Worm (Caenorhabditis elegans) whole organism, mixed stage, embryonic: Measurements from ENCODE around the gene fbxa-79.

ENCODE experiments used
- M03D4.4 ChIP-seq: sonication (generic microtip); optimal IDR thresholded peaks from 2 replicates; lab custom pipeline; 2017; ENCODE audit warnings: mild to moderate bottlenecking, missing genetic modification characterization, missing compliant biosample characterization
- bed-3 ChIP-seq: fragments of 200-800 bp; sonication (Bioruptor generic); optimal IDR thresholded peaks from 3 replicates; lab custom pipeline; 2018; ENCODE audit warnings: mild to moderate bottlenecking, missing genetic modification characterization, moderate library complexity, missing compliant biosample characterization
- blmp-1 ChIP-seq: fragments of 150-350 bp; optimal IDR thresholded peaks from 2 replicates; lab custom pipeline; 2014; ENCODE audit warnings: missing biosample characterization, missing genetic modification characterization
- ceh-39 ChIP-seq: fragments of 150-350 bp; optimal IDR thresholded peaks from 2 replicates; lab custom pipeline; 2014; ENCODE audit warnings: missing biosample characterization, missing genetic modification characterization
- ceh-43 ChIP-seq: fragments of 200-800 bp; sonication (Bioruptor generic); optimal IDR thresholded peaks from 2 replicates; lab custom pipeline; 2018; ENCODE audit warnings: mild to moderate bottlenecking, missing genetic modification characterization, moderate library complexity, missing compliant biosample characterization
- ceh-83 ChIP-seq: fragments of 200-800 bp; sonication (Bioruptor generic); optimal IDR thresholded peaks from 2 replicates; lab custom pipeline; 2018; ENCODE audit warnings: mild to moderate bottlenecking, missing genetic modification characterization, missing compliant biosample characterization
- ces-1 ChIP-seq: fragments of 150-350 bp; optimal IDR thresholded peaks from 2 replicates; lab custom pipeline; 2014; ENCODE audit warnings: missing biosample characterization, missing genetic modification reagents, missing genetic modification characterization
- cnd-1 ChIP-seq: fragments of 200-800 bp; sonication (Bioruptor generic); optimal IDR thresholded peaks from 2 replicates; lab custom pipeline; 2018; ENCODE audit warnings: mild to moderate bottlenecking, missing genetic modification characterization, missing compliant biosample characterization
- drap-1 ChIP-seq: fragments of 200-800 bp; sonication (Bioruptor generic); optimal IDR thresholded peaks from 3 replicates; lab custom pipeline; 2018; ENCODE audit warnings: mild to moderate bottlenecking, missing genetic modification characterization, missing compliant biosample characterization
- elt-1 ChIP-seq: sonication (generic microtip); optimal IDR thresholded peaks from 2 replicates; lab custom pipeline; 2017; ENCODE audit warnings: missing genetic modification characterization, mild to moderate bottlenecking, missing compliant biosample characterization, antibody characterized with exemption, moderate library complexity, borderline replicate concordance; ENCODE audit not compliant: insufficient read depth
- ham-2 ChIP-seq: fragments of 200-800 bp; sonication (Bioruptor generic); optimal IDR thresholded peaks from 2 replicates; lab custom pipeline; 2018; ENCODE audit warnings: mild to moderate bottlenecking, missing genetic modification characterization, missing compliant biosample characterization
- hlh-1 ChIP-seq: fragments of 150-350 bp; optimal IDR thresholded peaks from 2 replicates; lab custom pipeline; 2014; ENCODE audit warnings: missing biosample characterization, missing genetic modification reagents, missing genetic modification characterization
- lin-13 ChIP-seq: fragments of 150-350 bp; optimal IDR thresholded peaks from 2 replicates; lab custom pipeline; 2014; ENCODE audit warnings: missing biosample characterization, missing genetic modification characterization
- lin-32 ChIP-seq: fragments of 200-800 bp; sonication (Bioruptor generic); optimal IDR thresholded peaks from 2 replicates; lab custom pipeline; 2018; ENCODE audit warnings: mild to moderate bottlenecking, missing genetic modification characterization, missing compliant biosample characterization
- lsy-2 ChIP-seq: fragments of 150-350 bp; optimal IDR thresholded peaks from 2 replicates; lab custom pipeline; 2014; ENCODE audit warnings: missing biosample characterization, missing genetic modification characterization
- mab-5 ChIP-seq: fragments of 150-350 bp; optimal IDR thresholded peaks from 2 replicates; lab custom pipeline; 2014; ENCODE audit warnings: missing biosample characterization, missing genetic modification characterization
- mep-1 ChIP-seq: fragments of 150-350 bp; optimal IDR thresholded peaks from 2 replicates; lab custom pipeline; 2017; ENCODE audit warnings: missing biosample characterization, missing genetic modification reagents, missing genetic modification characterization, inconsistent platforms
- mls-2 ChIP-seq: sonication (generic microtip); optimal IDR thresholded peaks from 2 replicates; lab custom pipeline; 2016; ENCODE audit warnings: mild to moderate bottlenecking, missing genetic modification characterization, moderate library complexity, missing compliant biosample characterization
- nhr-12 ChIP-seq: fragments of 150-350 bp; optimal IDR thresholded peaks from 2 replicates; lab custom pipeline; 2014; ENCODE audit warnings: missing biosample characterization, missing genetic modification characterization
- nhr-2 ChIP-seq: fragments of 150-350 bp; optimal IDR thresholded peaks from 2 replicates; lab custom pipeline; 2014; ENCODE audit warnings: missing biosample characterization, missing genetic modification characterization
- nhr-237 ChIP-seq: fragments of 150-350 bp; optimal IDR thresholded peaks from 2 replicates; lab custom pipeline; 2014; ENCODE audit warnings: missing biosample characterization, missing genetic modification characterization
- nhr-28 ChIP-seq: fragments of 150-350 bp; optimal IDR thresholded peaks from 2 replicates; lab custom pipeline; 2014; ENCODE audit warnings: missing biosample characterization, missing genetic modification characterization
- nhr-76 ChIP-seq: sonication (generic microtip); optimal IDR thresholded peaks from 2 replicates; lab custom pipeline; 2017; ENCODE audit warnings: missing biosample characterization, missing genetic modification characterization
- pha-4 ChIP-seq: fragments of 150-350 bp; optimal IDR thresholded peaks from 2 replicates; lab custom pipeline; 2018; ENCODE audit warnings: missing biosample characterization, missing genetic modification reagents, missing genetic modification characterization
- sem-2 ChIP-seq: fragments of 200-800 bp; sonication (Bioruptor generic); optimal IDR thresholded peaks from 2 replicates; lab custom pipeline; 2018; ENCODE audit warnings: mild to moderate bottlenecking, missing genetic modification characterization, missing compliant biosample characterization
- sptf-1 ChIP-seq: sonication (generic microtip); optimal IDR thresholded peaks from 2 replicates; lab custom pipeline; 2017; ENCODE audit warnings: mild to moderate bottlenecking, missing genetic modification characterization, moderate library complexity, missing compliant biosample characterization
- unc-120 ChIP-seq: sonication (generic microtip); optimal IDR thresholded peaks from 2 replicates; lab custom pipeline; 2017; ENCODE audit warnings: missing genetic modification characterization, missing compliant biosample characterization; ENCODE audit not compliant: poor library complexity, severe bottlenecking
- unc-39 ChIP-seq: fragments of 150-350 bp; optimal IDR thresholded peaks from 2 replicates; lab custom pipeline; 2014; ENCODE audit warnings: missing biosample characterization, missing genetic modification characterization
- unc-62 ChIP-seq: fragments of 150-350 bp; optimal IDR thresholded peaks from 2 replicates; lab custom pipeline; 2014; ENCODE audit warnings: missing biosample characterization, missing genetic modification reagents, missing genetic modification characterization
- zip-8 ChIP-seq: fragments of 150-350 bp; optimal IDR thresholded peaks from 2 replicates; lab custom pipeline; 2014; ENCODE audit warnings: missing biosample characterization, missing genetic modification characterization
- ztf-11 ChIP-seq: fragments of 150-350 bp; optimal IDR thresholded peaks from 2 replicates; lab custom pipeline; 2014; ENCODE audit warnings: missing biosample characterization, missing genetic modification characterization

fbxa-79 gene

ce11 chrIII:1323555-1323954, 15.5 kb upstream of the fbxa-79 start:
- TF ChIP-seq M03D4.4 (tag; lab: Kevin White, UChicago) (no peak), drap-1 (GFP tag; lab: Kevin White, UChicago) (no peak), lsy-2 (no peak), mab-5 (no peak), ces-1 (GFP tag; lab: Kevin White, UChicago) (no peak), ztf-11 (tag; lab: Kevin White, UChicago) (no peak), hlh-1 (tag; lab: Kevin White, UChicago) (no peak), ceh-39 (tag; lab: Kevin White, UChicago) (no peak), nhr-28 (tag; lab: Kevin White, UChicago) (no peak), nhr-237 (tag; lab: Kevin White, UChicago) (no peak), sptf-1 (tag; lab: Kevin White, UChicago) (no peak), nhr-2 (tag; lab: Kevin White, UChicago) (no peak), zip-8 (no peak), nhr-76 (tag; lab: Kevin White, UChicago) (no peak), mls-2 (tag; lab: Kevin White, UChicago) (no peak), ceh-43 (no peak)

DNA sequence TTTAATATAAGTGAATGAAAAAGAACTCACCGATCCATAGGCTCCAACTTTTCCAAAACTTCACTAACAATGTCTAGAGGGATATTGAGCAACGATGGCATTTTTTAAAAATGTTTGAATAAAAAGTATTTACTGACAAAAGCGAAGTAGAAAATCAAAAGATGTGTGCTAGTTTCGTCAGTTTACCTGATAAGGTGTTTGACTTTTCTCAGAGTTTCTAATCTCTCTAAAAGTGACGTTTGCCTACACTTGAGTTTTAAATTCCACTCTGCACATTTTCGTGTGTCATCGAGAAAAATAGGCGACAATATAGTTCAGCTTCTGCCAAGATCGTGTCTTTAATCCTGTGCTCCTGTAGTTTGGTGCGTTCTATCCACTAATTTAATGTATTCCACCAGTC, 13.5 kb upstream of the fbxa-79 start, which contains the start of gene fbxa-15:
fbxa-15 (minus strand) TSS at position 101 of the 400 bp plus-strand sequence.
- TF ChIP-seq sem-2 (no peak), lin-32 (no peak), nhr-12 (no peak), nhr-237 (tag; lab: Kevin White, UChicago) (no peak), hlh-1 (tag; lab: Kevin White, UChicago) (no peak), unc-62 (GFP tag; lab: Kevin White, UChicago) (no peak), nhr-28 (tag; lab: Kevin White, UChicago) (no peak)

DNA sequence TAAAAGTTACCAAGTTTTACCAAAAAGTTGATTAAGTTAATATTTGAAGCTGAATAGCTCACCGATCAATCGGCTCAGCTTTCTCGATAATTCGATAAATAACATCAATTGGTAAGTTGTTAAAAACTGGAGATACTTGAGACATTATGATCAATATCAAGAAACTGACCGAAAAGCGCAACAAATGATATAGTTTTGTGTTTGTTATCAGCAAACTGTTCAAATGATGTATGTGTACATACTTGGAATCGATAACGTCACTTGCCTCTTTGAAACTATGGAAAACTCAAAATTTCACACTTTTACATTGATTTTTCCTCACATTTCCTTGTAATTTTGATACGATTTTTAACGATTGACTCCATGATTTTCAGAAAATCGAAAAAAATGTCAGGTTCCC, 6.9 kb upstream of the fbxa-79 start, which contains the start of the genes fbxa-80 and fbxa-19:
fbxa-80 (minus strand) TSS at position 173 of the 400 bp plus-strand sequence.
fbxa-19 (plus strand) TSS at position 364 of the 400 bp plus-strand sequence.
- TF ChIP-seq pha-4 (tag; lab: Kevin White, UChicago) (no peak), nhr-28 (tag; lab: Kevin White, UChicago) (no peak), ham-2 (GFP tag; lab: Kevin White, UChicago) (no peak), nhr-2 (tag; lab: Kevin White, UChicago) (no peak), elt-1 (tag; lab: Kevin White, UChicago) (no peak), ceh-43 (no peak), unc-39 (tag; lab: Kevin White, UChicago) (no peak), mls-2 (tag; lab: Kevin White, UChicago) (no peak), cnd-1 (no peak), lsy-2 (no peak), sptf-1 (tag; lab: Kevin White, UChicago) (no peak), hlh-1 (tag; lab: Kevin White, UChicago) (no peak), mab-5 (no peak), ztf-11 (tag; lab: Kevin White, UChicago) (no peak), unc-120 (no peak), mep-1 (tag; lab: Kevin White, UChicago) (no peak)

DNA sequence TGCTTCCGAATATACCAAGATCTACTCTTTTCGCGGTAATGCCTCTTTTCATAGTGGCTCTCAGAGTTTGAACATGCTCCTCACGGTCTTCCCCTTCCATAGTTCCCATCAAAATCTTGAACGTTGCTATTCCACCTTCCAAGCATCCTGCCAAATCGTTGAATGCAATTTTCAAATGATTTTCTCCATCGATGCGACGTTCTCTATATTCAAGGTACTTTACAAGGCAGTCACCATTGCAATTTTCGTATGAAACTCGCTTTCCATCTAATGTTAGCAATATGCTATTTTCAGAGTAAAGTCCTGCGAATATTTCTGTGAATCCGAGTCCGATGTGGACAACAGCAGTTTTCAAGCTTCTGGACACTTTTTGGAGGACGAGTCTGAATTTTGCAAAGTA, 6.2 kb upstream of the fbxa-79 start:
- no peak for TF ChIP-seq lsy-2
- TF ChIP-seq nhr-12, result no peak
- TF ChIP-seq M03D4.4 (tag; lab: Kevin White, UChicago), result no peak
- TF ChIP-seq blmp-1, result no peak
- TF ChIP-seq mls-2 (tag; lab: Kevin White, UChicago), result no peak
- no peak for TF ChIP-seq lin-13 (tag; lab: Kevin White, UChicago)
- TF ChIP-seq elt-1 (tag; lab: Kevin White, UChicago), result no peak
- no peak for TF ChIP-seq ceh-83 (GFP tag; lab: Kevin White, UChicago)
- TF ChIP-seq mab-5, result no peak

DNA sequence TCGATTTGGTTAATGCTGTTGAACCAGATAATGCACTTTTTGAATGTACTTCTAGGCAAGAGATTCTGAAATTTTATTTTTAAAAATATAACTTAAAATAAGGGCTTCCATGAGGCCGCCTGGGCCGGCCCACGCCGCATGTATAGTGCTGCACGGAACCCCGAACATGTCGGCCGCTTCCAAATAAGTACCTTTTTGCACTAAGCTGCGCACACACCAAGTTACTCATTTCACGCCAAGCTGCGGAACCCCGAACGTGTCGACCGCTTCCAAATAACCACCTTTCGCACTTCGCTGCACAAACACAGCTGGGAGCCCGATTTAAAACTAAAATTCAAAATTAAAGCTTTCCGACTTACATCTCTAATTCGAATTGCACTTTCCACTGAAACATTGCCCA, 3.3 kb upstream of the fbxa-79 start:
- no peak for TF ChIP-seq ceh-43
- TF ChIP-seq ham-2 (GFP tag; lab: Kevin White, UChicago), result no peak
- TF ChIP-seq bed-3 (GFP tag; lab: Kevin White, UChicago), result no peak
